Worm (Caenorhabditis elegans) whole organism, midembryonic: ENCODE results near the gene clec-168.

Experiments
- klf-2 ChIP-seq: fragments of 200-800 bp; sonication (Bioruptor generic); conservative IDR thresholded peaks from 2 replicates; pipeline ENCODE4 v1.3.6; 2022; ENCODE audit warnings: missing genetic modification reagents, missing genetic modification characterization, missing compliant biosample characterization
- tab-1 ChIP-seq: fragments of 200-800 bp; sonication (Bioruptor generic); IDR thresholded peaks from 2 replicates; pipeline ENCODE4 v1.3.6; 2022; ENCODE audit warnings: missing genetic modification characterization, missing compliant biosample characterization

- no peak for TF ChIP-seq klf-2 (GFP tag; lab: Robert Waterston, UW)
- TF ChIP-seq tab-1 (GFP tag; lab: Robert Waterston, UW), result no peak
Observed at ce11 chrIV:1275910-1276309, 19.1 kb downstream of the clec-168 start.
